Worm (Caenorhabditis elegans): ENCODE measurements around the gene ptr-25.

- no peak for TF ChIP-seq peb-1 (tag; optimal IDR thresholded peaks at IDR 0.05)
- no peak for TF ChIP-seq snpc-4 (tag; optimal IDR thresholded peaks at IDR 0.05)
- no peak for TF ChIP-seq dmd-4 (tag; optimal IDR thresholded peaks at IDR 0.05)
- TF ChIP-seq ztf-4 (tag; optimal IDR thresholded peaks at IDR 0.05) = no peak
- no peak for TF ChIP-seq sma-3 (GFP tag; optimal IDR thresholded peaks at IDR 0.05)
- TF ChIP-seq ama-1 (optimal IDR thresholded peaks at IDR 0.05) = no peak
- no peak for TF ChIP-seq nhr-11 (tag; optimal IDR thresholded peaks at IDR 0.05)
- TF ChIP-seq nhr-237 (tag; optimal IDR thresholded peaks at IDR 0.05) = no peak
- no peak for TF ChIP-seq unc-62 (GFP tag; optimal IDR thresholded peaks at IDR 0.05)
These were observed 31.0 kb downstream of the ptr-25 start for ce11 chrIII:10518884-10519283.

Measured in whole organism, L2 larva.